Worm (Caenorhabditis elegans): Measurements from ENCODE around the gene W02D7.4.

DNA sequence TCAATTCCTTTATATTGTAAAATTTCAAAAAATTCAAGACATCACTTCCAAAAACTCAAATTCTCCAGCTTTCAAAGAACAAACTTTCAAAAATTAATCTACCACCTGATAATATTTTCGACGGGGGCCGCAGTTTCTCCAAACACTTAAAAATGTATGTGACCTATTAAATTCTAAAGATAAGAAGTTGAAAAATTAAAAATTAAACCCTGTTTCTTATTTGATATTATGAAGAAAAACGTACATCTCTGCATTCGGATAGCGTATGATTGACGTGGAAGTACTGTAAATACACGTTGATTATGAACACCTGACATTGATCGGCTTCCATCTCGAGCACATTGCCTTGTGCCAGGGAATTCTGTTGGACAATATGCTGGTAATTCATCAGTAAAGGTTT is 8.5 kb upstream of the W02D7.4 start:
- TF ChIP-seq snpc-4 (tag; optimal IDR thresholded peaks at IDR 0.05) (no peak), F10B5.3 (tag; optimal IDR thresholded peaks at IDR 0.05) (no peak)
